Worm (Caenorhabditis elegans) whole organism, young adult: ENCODE measurements around the gene F52C12.6.

Experiments used
- C06A6.2 ChIP-seq: fragments of 200-800 bp; sonication (Bioruptor generic); conservative IDR thresholded peaks from 2 replicates; pipeline ENCODE4 v1.3.6; 2022; ENCODE audit warnings: missing genetic modification characterization, missing compliant biosample characterization
- F23B12.7 ChIP-seq: sonication (generic microtip); optimal IDR thresholded peaks from 2 replicates; lab custom pipeline; 2017; ENCODE audit warnings: missing genetic modification characterization, mild to moderate bottlenecking, missing compliant biosample characterization, antibody characterized with exemption, moderate library complexity; ENCODE audit not compliant: insufficient read depth
- F49E8.2 ChIP-seq: sonication (generic microtip); optimal IDR thresholded peaks from 3 replicates; lab custom pipeline; 2017; ENCODE audit warnings: missing genetic modification characterization, mild to moderate bottlenecking, missing compliant biosample characterization, antibody characterized with exemption, moderate library complexity; ENCODE audit not compliant: insufficient read depth
- F55B11.4 ChIP-seq: sonication (generic microtip); optimal IDR thresholded peaks from 2 replicates; lab custom pipeline; 2016; ENCODE audit warnings: missing compliant biosample characterization, missing genetic modification characterization, borderline replicate concordance; ENCODE audit not compliant: insufficient read depth
- cebp-1 ChIP-seq, 2 experiments: fragments of 200-800 bp in 1 of 2; sonication (Bioruptor generic) in 1 of 2; sonication (generic microtip) in 1 of 2; IDR thresholded peaks in 1 of 2; optimal IDR thresholded peaks in 1 of 2; 2 replicates each; pipeline versions ENCODE4 v1.3.6 to Lab custom; 2017 to 2022; ENCODE audit warnings: missing compliant biosample characterization in 2 of 2, missing genetic modification characterization in 2 of 2, mild to moderate bottlenecking in 1 of 2, missing genetic modification reagents in 1 of 2, moderate library complexity in 1 of 2
- cebp-2 ChIP-seq: fragments of 200-800 bp; sonication (Bioruptor generic); IDR thresholded peaks from 2 replicates; pipeline ENCODE4 v1.3.6; 2022; ENCODE audit warnings: missing genetic modification characterization, missing compliant biosample characterization
- ceh-27 ChIP-seq: fragments of 200-800 bp; sonication (Bioruptor generic); optimal IDR thresholded peaks from 2 replicates; lab custom pipeline; 2018; ENCODE audit warnings: mild to moderate bottlenecking, missing genetic modification characterization, moderate library complexity, missing compliant biosample characterization
- ceh-91 ChIP-seq: fragments of 200-800 bp; sonication (Bioruptor generic); IDR thresholded peaks from 2 replicates; pipeline ENCODE4 v1.3.6; 2022; ENCODE audit warnings: missing genetic modification reagents, missing genetic modification characterization, missing compliant biosample characterization
- egl-18 ChIP-seq: fragments of 200-800 bp; sonication (Bioruptor generic); IDR thresholded peaks from 2 replicates; pipeline ENCODE4 v1.3.6; 2022; ENCODE audit warnings: missing genetic modification reagents, missing genetic modification characterization, missing compliant biosample characterization
- egrh-3 ChIP-seq: fragments of 200-800 bp; sonication (Bioruptor generic); IDR thresholded peaks from 2 replicates; pipeline ENCODE4 v1.3.6; 2022; ENCODE audit warnings: missing genetic modification reagents, missing genetic modification characterization, missing compliant biosample characterization
- him-1 ChIP-seq: sonication (generic microtip); optimal IDR thresholded peaks from 2 replicates; lab custom pipeline; 2016; ENCODE audit warnings: missing genotype, missing genetic modification reagents, missing genetic modification characterization, missing compliant biosample characterization
- let-526 ChIP-seq: fragments of 200-800 bp; sonication (Bioruptor generic); IDR thresholded peaks from 2 replicates; pipeline ENCODE4 v1.3.6; 2022; ENCODE audit warnings: missing genetic modification reagents, missing genetic modification characterization, missing compliant biosample characterization
- madf-10 ChIP-seq: sonication (generic microtip); optimal IDR thresholded peaks from 2 replicates; lab custom pipeline; 2016; ENCODE audit warnings: mild to moderate bottlenecking, missing genetic modification characterization, missing compliant biosample characterization
- mcd-1 ChIP-seq: fragments of 200-800 bp; sonication (Bioruptor generic); IDR thresholded peaks from 2 replicates; pipeline ENCODE4 v1.3.6; 2022; ENCODE audit warnings: missing genetic modification reagents, missing genetic modification characterization, missing compliant biosample characterization
- mel-28 ChIP-seq: sonication (generic microtip); optimal IDR thresholded peaks from 2 replicates; lab custom pipeline; 2016; ENCODE audit warnings: borderline replicate concordance, mild to moderate bottlenecking, missing genetic modification characterization, missing compliant biosample characterization
- nhr-120 ChIP-seq: fragments of 200-800 bp; sonication (Bioruptor generic); IDR thresholded peaks from 2 replicates; pipeline ENCODE4 v1.3.6; 2022; ENCODE audit warnings: missing genetic modification characterization, missing compliant biosample characterization
- nhr-80 ChIP-seq: sonication (generic microtip); optimal IDR thresholded peaks from 2 replicates; lab custom pipeline; 2016; ENCODE audit warnings: missing genetic modification characterization, missing compliant biosample characterization
- nhr-90 ChIP-seq: sonication (generic microtip); optimal IDR thresholded peaks from 2 replicates; lab custom pipeline; 2016; ENCODE audit warnings: missing genotype, mild to moderate bottlenecking, missing genetic modification characterization, missing compliant biosample characterization
- sea-2 ChIP-seq: fragments of 200-800 bp; sonication (Bioruptor generic); IDR thresholded peaks from 2 replicates; pipeline ENCODE4 v1.3.6; 2022; ENCODE audit warnings: missing genetic modification characterization, missing compliant biosample characterization
- somi-1 ChIP-seq: fragments of 200-800 bp; sonication (Bioruptor generic); optimal IDR thresholded peaks from 2 replicates; lab custom pipeline; 2018; ENCODE audit warnings: mild to moderate bottlenecking, missing genetic modification characterization, missing compliant biosample characterization
- tbx-9 ChIP-seq: sonication (generic microtip); optimal IDR thresholded peaks from 2 replicates; lab custom pipeline; 2016; ENCODE audit warnings: borderline replicate concordance, missing genetic modification characterization, inconsistent platforms, missing compliant biosample characterization
- tlf-1 ChIP-seq: fragments of 200-800 bp; sonication (Bioruptor generic); optimal IDR thresholded peaks from 2 replicates; lab custom pipeline; 2018; ENCODE audit warnings: mild to moderate bottlenecking, missing genetic modification characterization, missing compliant biosample characterization
- unc-130 ChIP-seq: sonication (generic microtip); optimal IDR thresholded peaks from 2 replicates; lab custom pipeline; 2016; ENCODE audit warnings: missing genetic modification reagents, missing genetic modification characterization, missing compliant biosample characterization
- zim-3 ChIP-seq: sonication (generic microtip); optimal IDR thresholded peaks from 2 replicates; lab custom pipeline; 2017; ENCODE audit warnings: mild to moderate bottlenecking, missing genetic modification characterization, moderate library complexity, missing compliant biosample characterization
- ztf-3 ChIP-seq: fragments of 200-800 bp; sonication (Bioruptor generic); optimal IDR thresholded peaks from 2 replicates; lab custom pipeline; 2018; ENCODE audit warnings: mild to moderate bottlenecking, missing genetic modification characterization, missing compliant biosample characterization
- ztf-6 ChIP-seq: fragments of 200-800 bp; sonication (Bioruptor generic); IDR thresholded peaks from 2 replicates; pipeline ENCODE4 v1.3.6; 2022; ENCODE audit warnings: missing genetic modification reagents, missing genetic modification characterization, missing compliant biosample characterization

F52C12.6 gene

DNA sequence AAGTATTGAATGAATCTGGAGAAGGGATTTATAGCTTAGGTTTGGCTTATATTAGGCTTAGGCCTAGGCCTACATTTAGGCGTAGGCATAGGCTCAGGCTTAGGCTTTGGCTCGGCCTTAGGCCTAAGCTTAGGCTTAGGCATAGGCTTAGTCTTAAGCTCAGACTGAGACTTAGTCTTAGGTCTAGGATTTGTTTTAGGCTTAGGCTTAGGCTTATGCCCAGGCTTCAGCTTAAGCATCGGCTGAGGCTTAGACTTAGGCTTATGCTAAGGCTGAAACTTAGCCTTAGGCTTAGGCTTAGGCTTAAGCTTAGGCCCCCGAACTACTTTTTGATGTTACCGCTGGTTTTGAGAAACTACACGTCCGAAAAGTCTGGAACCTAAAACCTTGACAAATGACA lies 36.0 kb upstream of the F52C12.6 start (continued):
- TF ChIP-seq nhr-80 (tag; lab: Kevin White, UChicago) (no peak), madf-10 (tag; lab: Kevin White, UChicago) (no peak)

- TF ChIP-seq F23B12.7 (tag; lab: Kevin White, UChicago) (peak; percentile 1), mcd-1 (peak; percentile 89), him-1 (tag; lab: Kevin White, UChicago) (no peak), mel-28 (tag; lab: Kevin White, UChicago) (no peak), cebp-1 (GFP tag; IDR thresholded peaks at IDR 0.05; lab: Robert Waterston, UW) (no peak), cebp-1 (tag; optimal IDR thresholded peaks at IDR 0.05; lab: Kevin White, UChicago) (peak; percentile 21)
These were observed 32.8 kb upstream of the F52C12.6 start, which contains the start of gene denn-4 for ce11 chrIV:1923722-1924121. TSS of gene denn-4 (plus strand) at chrIV:1924001.

DNA sequence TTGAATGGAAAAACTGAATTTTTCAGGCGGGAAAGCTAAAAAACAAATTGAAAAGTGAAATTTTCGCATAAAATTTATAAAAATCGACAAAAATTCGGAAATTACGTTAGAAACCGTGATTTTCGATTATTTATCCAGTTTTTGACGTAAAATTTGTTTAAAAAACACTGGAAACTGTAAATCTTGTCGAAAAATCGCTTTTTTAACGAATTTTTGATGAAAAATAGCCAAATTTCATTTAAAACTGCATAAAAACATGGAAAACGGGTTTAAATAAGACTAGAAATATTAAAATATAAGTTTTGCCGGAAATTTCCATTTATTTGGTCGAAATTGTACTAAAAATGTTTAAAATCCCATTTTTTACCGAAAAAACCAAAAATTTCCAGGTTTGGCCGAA lies 32.3 kb upstream of the F52C12.6 start:
- TF ChIP-seq somi-1 (GFP tag; lab: Kevin White, UChicago) (no peak), tbx-9 (no peak), egl-18 (GFP tag; lab: Robert Waterston, UW) (no peak), ztf-3 (no peak), zim-3 (no peak)

DNA sequence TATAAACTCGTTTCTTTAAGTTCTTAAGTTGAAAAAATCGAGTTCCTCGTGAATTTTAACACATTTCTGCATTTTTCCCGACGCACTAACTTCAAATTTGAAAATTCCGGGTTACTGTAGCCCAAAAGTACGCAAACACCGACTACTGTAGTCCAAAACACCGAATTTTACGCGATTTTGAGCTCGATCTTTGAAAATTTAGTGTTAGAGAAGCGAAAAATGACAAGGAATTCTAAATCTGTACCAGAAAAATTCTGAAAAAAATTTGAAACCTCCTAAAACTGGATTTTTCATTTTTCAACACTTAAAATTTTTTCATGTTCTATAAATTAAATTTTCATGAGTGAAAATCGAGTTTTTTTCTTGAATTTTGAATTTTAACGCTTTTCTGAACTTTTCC lies 11.3 kb upstream of the F52C12.6 start:
- no peak for TF ChIP-seq egrh-3 (GFP tag; lab: Robert Waterston, UW)
- TF ChIP-seq sea-2 (GFP tag; lab: Robert Waterston, UW) = no peak
- no peak for TF ChIP-seq F55B11.4 (tag; lab: Kevin White, UChicago)
- TF ChIP-seq F23B12.7 (tag; lab: Kevin White, UChicago) = no peak
- TF ChIP-seq nhr-120 (GFP tag; lab: Robert Waterston, UW) = no peak
- no peak for TF ChIP-seq nhr-90 (tag; lab: Kevin White, UChicago)
- no peak for TF ChIP-seq unc-130 (GFP tag; lab: Kevin White, UChicago)
- TF ChIP-seq ceh-27 (GFP tag; lab: Kevin White, UChicago) = no peak
- no peak for TF ChIP-seq F49E8.2
- no peak for TF ChIP-seq C06A6.2 (GFP tag; lab: Robert Waterston, UW)
- no peak for TF ChIP-seq ztf-6 (GFP tag; lab: Robert Waterston, UW)
- TF ChIP-seq cebp-2 (GFP tag; lab: Robert Waterston, UW) = no peak
- TF ChIP-seq tlf-1 (GFP tag; lab: Kevin White, UChicago) = no peak

DNA sequence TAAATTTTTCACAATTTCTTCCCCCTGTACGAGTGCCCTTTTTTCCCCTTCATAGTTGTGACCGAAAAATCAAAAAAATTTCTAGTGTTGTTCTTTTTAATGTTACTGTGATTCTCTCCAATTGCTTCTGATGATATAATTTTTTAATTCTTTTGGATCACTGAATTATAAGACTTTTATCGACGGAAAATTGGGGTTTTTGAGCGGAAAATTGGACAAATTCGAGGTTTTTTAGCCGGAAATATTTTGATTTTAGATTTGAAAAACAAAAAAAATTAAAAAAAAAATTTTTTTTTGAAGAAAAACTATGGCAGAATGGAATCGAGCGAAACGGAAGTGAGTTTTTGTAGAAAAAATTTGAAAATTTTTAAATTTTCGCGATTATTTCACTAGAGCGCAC lies 8.6 kb upstream of the F52C12.6 start, which contains the start of gene tsen-54:
tsen-54 (plus strand) TSS at position 301 of the 400 bp plus-strand sequence.
- no peak for TF ChIP-seq ceh-91 (GFP tag; lab: Robert Waterston, UW)

ce11 chrIV:1949870-1950269 lies 6.6 kb upstream of the F52C12.6 start:
- 0 out of 2 replicates have a peak, but pooled peaks have one; percentile 6 for TF ChIP-seq ztf-6 (GFP tag; lab: Robert Waterston, UW)

ce11 chrIV:1950617-1951016 lies 5.9 kb upstream of the F52C12.6 start:
- TF ChIP-seq let-526 (GFP tag; lab: Robert Waterston, UW) = peak; percentile 16; the same call in 1 of the 2 replicates
- TF ChIP-seq ceh-91 (GFP tag; lab: Robert Waterston, UW) = peak; percentile 22; the same call in 1 of the 2 replicates
